Fruit fly (Drosophila melanogaster) whole organism, pupa: ENCODE data around the gene CG42727.

ENCODE experiments used
- CG10348 ChIP-seq: fragments of 200-800 bp; sonication (Bioruptor generic); IDR thresholded peaks from 2 replicates; pipeline ENCODE4 v1.3.6; 2022; ENCODE audit warnings: missing biosample characterization, missing genetic modification characterization
- CG14655 ChIP-seq: fragments of 200-800 bp; sonication (Bioruptor generic); optimal IDR thresholded peaks from 3 replicates; lab custom pipeline; 2017; ENCODE audit warnings: mild to moderate bottlenecking, missing biosample characterization, missing genetic modification reagents, missing genetic modification characterization
- CG8159 ChIP-seq: fragments of 200-800 bp; sonication (Bioruptor generic); optimal IDR thresholded peaks from 3 replicates; lab custom pipeline; 2018; ENCODE audit warnings: missing biosample characterization, mild to moderate bottlenecking, missing genetic modification characterization, moderate library complexity
- CG9948 ChIP-seq: fragments of 200-800 bp; sonication (Bioruptor generic); optimal IDR thresholded peaks from 2 replicates; lab custom pipeline; 2018; ENCODE audit warnings: missing biosample characterization, mild to moderate bottlenecking, missing genetic modification characterization, moderate library complexity
- D1 ChIP-seq: fragments of 200-800 bp; sonication (Bioruptor generic); optimal IDR thresholded peaks from 2 replicates; lab custom pipeline; 2018; ENCODE audit warnings: missing biosample characterization, mild to moderate bottlenecking, missing genetic modification characterization, moderate library complexity
- Ets98B ChIP-seq: fragments of 200-800 bp; sonication (Bioruptor generic); IDR thresholded peaks from 2 replicates; pipeline ENCODE4 v1.3.6; 2022; ENCODE audit warnings: missing biosample characterization, missing genetic modification characterization
- Pif1B ChIP-seq: fragments of 200-800 bp; sonication (Bioruptor generic); optimal IDR thresholded peaks from 3 replicates; lab custom pipeline; 2016; ENCODE audit warnings: missing biosample characterization, missing genetic modification characterization
- Snoo ChIP-seq: fragments of 200-800 bp; sonication (Bioruptor generic); optimal IDR thresholded peaks from 3 replicates; lab custom pipeline; 2017; ENCODE audit warnings: missing biosample characterization, mild to moderate bottlenecking, missing genetic modification characterization, inconsistent platforms
- fd96Ca ChIP-seq: fragments of 200-800 bp; sonication (Bioruptor generic); IDR thresholded peaks from 3 replicates; pipeline ENCODE4 v1.3.6; 2022; ENCODE audit warnings: missing biosample characterization, missing genetic modification characterization
- gl ChIP-seq: fragments of 200-800 bp; sonication (Bioruptor generic); optimal IDR thresholded peaks from 2 replicates; lab custom pipeline; 2018; ENCODE audit warnings: missing biosample characterization, mild to moderate bottlenecking, missing genetic modification characterization
- rn ChIP-seq: fragments of 200-800 bp; sonication (Bioruptor generic); IDR thresholded peaks from 2 replicates; pipeline ENCODE4 v1.3.6; 2022; ENCODE audit warnings: missing biosample characterization, missing genetic modification characterization

dm6 chr3R:15342926-15343685 lies 4.7 kb upstream of the CG42727 start, which contains the start of gene Nagk:
- TF ChIP-seq Pif1B (GFP tag; lab: Kevin White, UChicago) (no peak), fd96Ca (GFP tag; lab: Robert Waterston, UW) (no peak), CG10348 (no peak), Snoo (peak; percentile 64), CG14655 (GFP tag; lab: Kevin White, UChicago) (no peak), gl (tag; lab: Kevin White, UChicago) (no peak), CG8159 (tag; lab: Kevin White, UChicago) (no peak), Ets98B (peak; percentile 16), rn (no peak), CG9948 (tag; lab: Kevin White, UChicago) (peak; percentile 17), D1 (tag; lab: Kevin White, UChicago) (no peak)
